Fruit fly (Drosophila melanogaster): ENCODE results near the gene CG11537.

The CG11537 gene

DNA sequence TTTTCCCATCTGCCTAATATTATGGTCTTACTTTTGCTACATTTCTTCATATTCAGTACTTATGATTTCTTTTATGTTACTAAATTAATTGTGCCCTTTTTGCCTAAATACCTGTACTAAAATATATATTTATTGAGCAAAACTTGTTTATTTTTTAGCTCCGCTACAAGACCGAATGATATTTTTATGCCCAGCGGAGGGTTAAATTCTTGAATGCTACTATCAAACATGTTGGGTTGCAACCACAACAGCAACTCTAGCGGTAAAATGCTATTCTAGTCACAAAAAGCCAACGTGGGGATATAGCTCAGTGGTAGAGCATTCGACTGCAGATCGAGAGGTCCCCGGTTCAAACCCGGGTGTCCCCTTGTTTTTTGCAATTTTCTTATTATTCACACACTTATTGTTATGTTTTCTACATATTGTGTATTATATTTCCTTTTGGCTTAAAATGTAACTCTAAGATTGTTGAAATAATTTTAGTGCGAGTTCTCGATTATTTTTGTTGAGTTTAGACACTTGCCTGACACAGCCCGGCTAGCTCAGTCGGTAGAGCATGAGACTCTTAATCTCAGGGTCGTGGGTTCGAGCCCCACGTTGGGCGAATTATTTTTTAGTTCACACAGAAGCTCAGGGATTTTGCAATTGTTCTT is 47.1 kb downstream of the CG11537 start (continued):
- no peak for TF ChIP-seq CG4318 (GFP tag; optimal IDR thresholded peaks at IDR 0.05)
- no peak for TF ChIP-seq CG6792 (GFP tag; optimal IDR thresholded peaks at IDR 0.05)
- peak; percentile 86 for TF ChIP-seq Eip78C (GFP tag)
- TF ChIP-seq CG6163 (GFP tag; IDR thresholded peaks at IDR 0.05) = 0 out of 3 replicates have a peak, but pooled peaks have one; percentile 14
- TF ChIP-seq CG6276 (GFP tag; optimal IDR thresholded peaks at IDR 0.05) = no peak
- no peak for TF ChIP-seq fd85E (GFP tag; optimal IDR thresholded peaks at IDR 0.05)
- no peak for TF ChIP-seq CG11762 (GFP tag; optimal IDR thresholded peaks at IDR 0.05; ENCODE audit: insufficient read depth)
- no peak for TF ChIP-seq CG9139 (GFP tag; optimal IDR thresholded peaks at IDR 0.05)
- TF ChIP-seq Hr39 (GFP tag; optimal IDR thresholded peaks at IDR 0.05) = no peak
- TF ChIP-seq CG31627 (GFP tag; optimal IDR thresholded peaks at IDR 0.05) = no peak
- peak; percentile 43 for TF ChIP-seq CG3919 (GFP tag; optimal IDR thresholded peaks at IDR 0.05)
- peak; percentile 45; the same call in 1 of the 3 replicates for TF ChIP-seq eg (GFP tag; IDR thresholded peaks at IDR 0.05)
- TF ChIP-seq Sox15 (GFP tag; optimal IDR thresholded peaks at IDR 0.05) = no peak
- TF ChIP-seq topi (GFP tag; optimal IDR thresholded peaks at IDR 0.05) = peak; percentile 42

DNA sequence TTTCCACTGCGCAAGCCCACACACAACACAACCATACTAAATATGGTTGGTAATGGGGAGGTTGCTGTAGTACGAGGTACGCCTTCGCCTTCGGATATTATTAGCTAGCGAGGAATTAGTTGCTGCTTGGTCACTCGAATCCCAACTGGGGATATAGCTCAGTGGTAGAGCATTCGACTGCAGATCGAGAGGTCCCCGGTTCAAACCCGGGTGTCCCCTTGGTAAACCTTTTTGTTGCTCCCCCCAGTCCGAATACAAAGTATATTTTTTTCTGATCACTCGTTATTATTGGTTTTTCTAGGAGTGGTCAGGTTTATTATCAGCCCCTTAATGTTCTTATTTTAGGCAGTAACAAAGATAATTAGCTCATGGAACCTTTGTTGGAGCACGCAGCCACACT is 47.7 kb downstream of the CG11537 start:
- peak; percentile 33 for TF ChIP-seq dsx (GFP tag; optimal IDR thresholded peaks at IDR 0.05; ENCODE audit: poor library complexity, severe bottlenecking)
- TF ChIP-seq spab (GFP tag; optimal IDR thresholded peaks at IDR 0.05) = no peak
- TF ChIP-seq CG6163 (GFP tag; IDR thresholded peaks at IDR 0.05) = peak; percentile 30; the same call in 2 of the 3 replicates
- TF ChIP-seq Sox102F (GFP tag; optimal IDR thresholded peaks at IDR 0.05) = no peak
- peak; percentile 34 for TF ChIP-seq Eip78C (GFP tag)
- TF ChIP-seq eg (GFP tag; IDR thresholded peaks at IDR 0.05) = peak; percentile 4; the same call in 1 of the 3 replicates

DNA sequence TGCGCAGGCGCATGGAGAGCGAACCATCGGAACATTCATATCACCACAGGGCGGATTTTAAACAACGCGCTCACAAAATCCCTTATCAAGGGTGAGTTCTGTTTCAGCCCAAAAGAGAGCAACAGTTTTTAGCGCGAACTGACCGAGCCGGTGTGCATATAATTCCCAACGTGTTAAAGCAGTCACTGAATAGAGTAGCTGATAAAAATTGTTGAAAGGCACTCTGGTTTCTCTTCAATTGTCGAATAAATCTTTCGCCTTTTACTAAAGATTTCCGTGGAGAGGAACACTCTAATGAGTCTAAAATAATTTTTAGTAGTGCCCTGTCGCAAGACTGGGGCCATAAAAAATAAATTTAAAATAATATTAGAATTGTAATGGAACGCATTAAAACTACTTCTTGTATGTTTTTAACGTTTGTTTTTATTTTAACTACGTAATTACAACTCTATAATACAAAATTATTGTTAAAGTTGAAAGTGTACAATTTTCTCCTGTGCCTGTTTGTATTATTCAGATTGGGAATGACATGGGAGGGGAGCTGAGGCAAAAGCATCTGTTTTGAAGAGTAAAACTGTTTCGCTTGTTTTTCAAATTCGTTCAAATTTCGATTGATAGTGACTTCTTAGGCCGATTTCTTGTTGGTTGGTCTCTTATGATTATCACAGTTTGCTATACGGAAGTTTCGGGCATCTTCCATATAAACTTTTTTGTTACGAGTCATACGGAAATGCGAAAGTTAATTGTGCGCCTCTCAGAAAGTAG is 52.5 kb downstream of the CG11537 start:
- TF ChIP-seq OdsH (GFP tag; optimal IDR thresholded peaks at IDR 0.05) (no peak), svp (GFP tag) (no peak), CG15336 (GFP tag; IDR thresholded peaks at IDR 0.05) (0 out of 2 replicates have a peak, but pooled peaks have one; percentile 25), topi (GFP tag; optimal IDR thresholded peaks at IDR 0.05) (no peak), eg (GFP tag; IDR thresholded peaks at IDR 0.05) (peak; percentile 50; the same call in 1 of the 3 replicates), spab (GFP tag; optimal IDR thresholded peaks at IDR 0.05) (no peak), CG8632 (GFP tag; optimal IDR thresholded peaks at IDR 0.05) (no peak), CG1621 (tag; optimal IDR thresholded peaks at IDR 0.05) (no peak), Eip93F (GFP tag; optimal IDR thresholded peaks at IDR 0.05) (peak; percentile 38), Ets96B (tag; optimal IDR thresholded peaks at IDR 0.05) (no peak), Sox14 (GFP tag; optimal IDR thresholded peaks at IDR 0.05) (no peak), CG10669 (GFP tag; optimal IDR thresholded peaks at IDR 0.05) (no peak), Hr39 (GFP tag; optimal IDR thresholded peaks at IDR 0.05) (no peak), acj6 (GFP tag; optimal IDR thresholded peaks at IDR 0.05) (no peak), CG6163 (GFP tag; IDR thresholded peaks at IDR 0.05) (peak; percentile 48; the same call in 1 of the 3 replicates), vri (GFP tag; optimal IDR thresholded peaks at IDR 0.05) (peak; percentile 25), Smox (GFP tag; optimal IDR thresholded peaks at IDR 0.05) (no peak), Lpt (GFP tag; optimal IDR thresholded peaks at IDR 0.05) (no peak), Eip78C (GFP tag) (peak; percentile 79), lz (GFP tag; optimal IDR thresholded peaks at IDR 0.05) (peak; percentile 56), ss (GFP tag; optimal IDR thresholded peaks at IDR 0.05) (no peak), cyc (GFP tag; optimal IDR thresholded peaks at IDR 0.05) (peak; percentile 43), CG8319 (GFP tag; optimal IDR thresholded peaks at IDR 0.05) (no peak), CG3032 (tag; optimal IDR thresholded peaks at IDR 0.05) (peak; percentile 7), dsx (GFP tag; optimal IDR thresholded peaks at IDR 0.05; ENCODE audit: poor library complexity, severe bottlenecking) (peak; percentile 50), esn (GFP tag; optimal IDR thresholded peaks at IDR 0.05) (peak; percentile 63), Sox102F (GFP tag; optimal IDR thresholded peaks at IDR 0.05) (no peak), CG6808 (GFP tag; optimal IDR thresholded peaks at IDR 0.05) (no peak), CG34406 (GFP tag; optimal IDR thresholded peaks at IDR 0.05) (no peak), CG3919 (GFP tag; optimal IDR thresholded peaks at IDR 0.05) (no peak), pdm3 (GFP tag; optimal IDR thresholded peaks at IDR 0.05) (no peak), CG11294 (GFP tag; IDR thresholded peaks at IDR 0.05) (no peak), salr (GFP tag; optimal IDR thresholded peaks at IDR 0.05) (no peak), Hr4 (GFP tag; optimal IDR thresholded peaks at IDR 0.05) (no peak), fd85E (GFP tag; optimal IDR thresholded peaks at IDR 0.05) (no peak), CG6854 (GFP tag; optimal IDR thresholded peaks at IDR 0.05) (peak; percentile 5), CG11762 (GFP tag; optimal IDR thresholded peaks at IDR 0.05; ENCODE audit: insufficient read depth) (no peak)

All from whole organism, prepupa.